Fruit fly (Drosophila melanogaster) whole organism, embryonic: Measurements from ENCODE around the gene RabX6.

Source experiments
- CG11456 ChIP-seq: fragments of 200-800 bp; sonication (Bioruptor generic); IDR thresholded peaks from 3 replicates; pipeline ENCODE4 v1.3.6; 2022; ENCODE audit warnings: missing biosample characterization, missing genetic modification characterization
- CG12744 ChIP-seq: fragments of 200-800 bp; sonication (Bioruptor generic); optimal IDR thresholded peaks from 2 replicates; lab custom pipeline; 2016; ENCODE audit warnings: missing biosample characterization, missing genetic modification characterization
- CG13424 ChIP-seq: fragments of 200-800 bp; sonication (Bioruptor generic); optimal IDR thresholded peaks from 2 replicates; lab custom pipeline; 2019; ENCODE audit warnings: missing biosample characterization, mild to moderate bottlenecking, missing genetic modification characterization, moderate library complexity
- CG1647 ChIP-seq: fragments of 200-800 bp; sonication (Bioruptor generic); optimal IDR thresholded peaks from 3 replicates; lab custom pipeline; 2016; ENCODE audit warnings: missing biosample characterization, missing genetic modification characterization
- CG1792 ChIP-seq: fragments of 200-800 bp; sonication (Bioruptor generic); optimal IDR thresholded peaks from 2 replicates; lab custom pipeline; 2016; ENCODE audit warnings: missing biosample characterization, missing genetic modification characterization
- CG2678 ChIP-seq: fragments of 200-800 bp; sonication (Bioruptor generic); optimal IDR thresholded peaks from 3 replicates; lab custom pipeline; 2019; ENCODE audit warnings: missing biosample characterization, mild to moderate bottlenecking, missing genetic modification characterization, moderate library complexity
- CG30431 ChIP-seq: fragments of 200-800 bp; sonication (Bioruptor generic); optimal IDR thresholded peaks from 2 replicates; lab custom pipeline; 2017; ENCODE audit warnings: missing biosample characterization, missing genetic modification characterization
- CG32532 ChIP-seq: fragments of 200-800 bp; sonication (Bioruptor generic); IDR thresholded peaks from 2 replicates; pipeline ENCODE4 v1.3.6; 2022; ENCODE audit warnings: missing biosample characterization, missing genetic modification characterization
- CG3407 ChIP-seq: fragments of 200-800 bp; sonication (Bioruptor generic); optimal IDR thresholded peaks from 2 replicates; lab custom pipeline; 2018; ENCODE audit warnings: missing biosample characterization, mild to moderate bottlenecking, missing genetic modification characterization
- CG5245 ChIP-seq: fragments of 200-800 bp; sonication (Bioruptor generic); optimal IDR thresholded peaks from 3 replicates; lab custom pipeline; 2016; ENCODE audit warnings: missing biosample characterization, missing genetic modification characterization
- CG6272 ChIP-seq: fragments of 200-800 bp; sonication (Bioruptor generic); IDR thresholded peaks from 2 replicates; pipeline ENCODE4 v1.3.6; 2022; ENCODE audit warnings: missing biosample characterization, missing genetic modification characterization
- CG7372 ChIP-seq: fragments of 200-800 bp; sonication (Bioruptor generic); IDR thresholded peaks from 2 replicates; pipeline ENCODE4 v1.3.6; 2022; ENCODE audit warnings: missing biosample characterization, missing genetic modification characterization
- CG7786 ChIP-seq: fragments of 200-800 bp; sonication (Bioruptor generic); optimal IDR thresholded peaks from 2 replicates; lab custom pipeline; 2016; ENCODE audit warnings: missing biosample characterization, missing genetic modification characterization
- CG7839 ChIP-seq: fragments of 200-800 bp; sonication (Bioruptor generic); optimal IDR thresholded peaks from 3 replicates; lab custom pipeline; 2018; ENCODE audit warnings: missing biosample characterization, mild to moderate bottlenecking, missing genetic modification characterization, moderate library complexity
- CG8359 ChIP-seq: fragments of 200-800 bp; sonication (Bioruptor generic); optimal IDR thresholded peaks from 2 replicates; lab custom pipeline; 2017; ENCODE audit warnings: missing biosample characterization, mild to moderate bottlenecking, missing genetic modification characterization, borderline replicate concordance
- CG8924 ChIP-seq: fragments of 200-800 bp; optimal IDR thresholded peaks from 3 replicates; lab custom pipeline; 2019; ENCODE audit warnings: missing biosample characterization, mild to moderate bottlenecking, missing genetic modification characterization, moderate library complexity
- CHES-1-like ChIP-seq: fragments of 200-800 bp; sonication (Bioruptor generic); optimal IDR thresholded peaks from 2 replicates; lab custom pipeline; 2016; ENCODE audit warnings: missing biosample characterization, missing genetic modification characterization
- CTCF ChIP-seq: fragments of 200-800 bp; sonication (Bioruptor generic); optimal IDR thresholded peaks from 2 replicates; lab custom pipeline; 2017; ENCODE audit warnings: missing biosample characterization, mild to moderate bottlenecking, missing genetic modification characterization, moderate library complexity
- Dip2 ChIP-seq: fragments of 200-800 bp; sonication (Bioruptor generic); IDR thresholded peaks from 2 replicates; pipeline ENCODE4 v1.3.6; 2022; ENCODE audit warnings: missing biosample characterization, missing genetic modification characterization
- Dp ChIP-seq: fragments of 200-800 bp; sonication (Bioruptor generic); optimal IDR thresholded peaks from 2 replicates; lab custom pipeline; 2018; ENCODE audit warnings: missing biosample characterization, mild to moderate bottlenecking, missing genetic modification characterization, moderate library complexity
- E2f2 ChIP-seq: fragments of 200-800 bp; sonication (Bioruptor generic); IDR thresholded peaks from 2 replicates; pipeline ENCODE4 v1.3.6; 2022; ENCODE audit warnings: missing biosample characterization, missing genetic modification characterization
- Eip74EF ChIP-seq, 2 experiments: fragments of 200-800 bp in 1 of 2; fragments of >200 bp in 1 of 2; sonication (Bioruptor generic) in 1 of 2; optimal IDR thresholded peaks; 2 replicates each; lab custom pipeline; 2017 to 2019; ENCODE audit warnings: missing biosample characterization in 2 of 2, missing genetic modification characterization in 2 of 2, mild to moderate bottlenecking in 1 of 2, moderate library complexity in 1 of 2
- Elba2 ChIP-seq: fragments of 200-800 bp; sonication (Bioruptor generic); optimal IDR thresholded peaks from 3 replicates; lab custom pipeline; 2016; ENCODE audit warnings: missing biosample characterization, missing genetic modification characterization
- Ets65A ChIP-seq: fragments of 200-800 bp; sonication (Bioruptor generic); peaks from one replicate; lab custom pipeline; 2016; ENCODE audit warnings: missing biosample characterization, missing genetic modification characterization
- Gsc ChIP-seq: fragments of 200-800 bp; sonication (Bioruptor generic); IDR thresholded peaks from 2 replicates; pipeline ENCODE4 v1.3.6; 2022; ENCODE audit warnings: missing biosample characterization, missing genetic modification characterization
- H15 ChIP-seq: fragments of 200-800 bp; sonication (Bioruptor generic); IDR thresholded peaks from 3 replicates; pipeline ENCODE4 v1.3.6; 2022; ENCODE audit warnings: missing biosample characterization, missing genetic modification characterization
- Hey ChIP-seq: fragments of 200-800 bp; sonication (Bioruptor generic); optimal IDR thresholded peaks from 3 replicates; lab custom pipeline; 2018; ENCODE audit warnings: missing biosample characterization, mild to moderate bottlenecking, missing genetic modification characterization
- MTF-1 ChIP-seq: fragments of 200-800 bp; sonication (Bioruptor generic); optimal IDR thresholded peaks from 2 replicates; lab custom pipeline; 2018; ENCODE audit warnings: missing biosample characterization, mild to moderate bottlenecking, missing genetic modification characterization, borderline replicate concordance
- Myb ChIP-seq: fragments of 200-800 bp; sonication (Bioruptor generic); optimal IDR thresholded peaks from 2 replicates; lab custom pipeline; 2016; ENCODE audit warnings: missing biosample characterization, missing genetic modification characterization
- Oaz ChIP-seq: fragments of 200-800 bp; sonication (Bioruptor generic); IDR thresholded peaks from 2 replicates; pipeline ENCODE4 v1.3.6; 2022; ENCODE audit warnings: missing biosample characterization, missing genetic modification characterization
- Sry-β ChIP-seq: fragments of 200-800 bp; sonication (Bioruptor generic); optimal IDR thresholded peaks from 2 replicates; lab custom pipeline; 2018; ENCODE audit warnings: missing biosample characterization, mild to moderate bottlenecking, missing genetic modification characterization, moderate library complexity
- Stat92E ChIP-seq, 3 experiments: fragments of >200 bp in 2 of 3; fragments of 200-800 bp in 1 of 3; sonication (Bioruptor generic) in 1 of 3; optimal IDR thresholded peaks; 2 replicates each; lab custom pipeline; 2017 to 2019; ENCODE audit warnings: missing biosample characterization in 3 of 3, missing genetic modification characterization in 3 of 3, mild to moderate bottlenecking in 1 of 3, moderate library complexity in 1 of 3
- Tbp ChIP-seq: fragments of >200 bp; optimal IDR thresholded peaks from 2 replicates; lab custom pipeline; 2018; ENCODE audit warnings: missing biosample characterization, missing genetic modification characterization
- Trl ChIP-seq, 3 experiments: fragments of >200 bp in 2 of 3; fragments of 200-800 bp in 1 of 3; sonication (Bioruptor generic) in 1 of 3; optimal IDR thresholded peaks; 2 replicates in 1 of 3; 3 replicates in 2 of 3; lab custom pipeline; 2016 to 2017; ENCODE audit warnings: missing biosample characterization in 1 of 3, missing genetic modification characterization in 1 of 3
- Xrp1 ChIP-seq: fragments of 200-800 bp; sonication (Bioruptor generic); IDR thresholded peaks from 2 replicates; pipeline ENCODE4 v1.3.6; 2022; ENCODE audit warnings: missing biosample characterization, missing genetic modification characterization
- bcd ChIP-seq: fragments of 200-800 bp; sonication (Bioruptor generic); optimal IDR thresholded peaks from 2 replicates; lab custom pipeline; 2017; ENCODE audit warnings: missing biosample characterization, mild to moderate bottlenecking, missing genetic modification characterization
- cg ChIP-seq: fragments of 200-800 bp; sonication (Bioruptor generic); optimal IDR thresholded peaks from 3 replicates; lab custom pipeline; 2019; ENCODE audit warnings: missing biosample characterization, mild to moderate bottlenecking, missing genetic modification characterization, moderate library complexity
- dm ChIP-seq: fragments of 200-800 bp; sonication (Bioruptor generic); optimal IDR thresholded peaks from 3 replicates; lab custom pipeline; 2016; ENCODE audit warnings: missing biosample characterization, missing genetic modification characterization
- ind ChIP-seq: fragments of 200-800 bp; sonication (Bioruptor generic); optimal IDR thresholded peaks from 3 replicates; lab custom pipeline; 2016; ENCODE audit warnings: missing biosample characterization, missing genetic modification characterization
- lmd ChIP-seq: fragments of 200-800 bp; sonication (Bioruptor generic); IDR thresholded peaks from 2 replicates; pipeline ENCODE4 v1.3.6; 2022; ENCODE audit warnings: missing biosample characterization, missing genetic modification characterization
- oc ChIP-seq: fragments of 200-800 bp; sonication (Bioruptor generic); optimal IDR thresholded peaks from 2 replicates; lab custom pipeline; 2018; ENCODE audit warnings: missing biosample characterization, mild to moderate bottlenecking, missing genetic modification characterization, moderate library complexity
- phol ChIP-seq: fragments of 200-800 bp; sonication (Bioruptor generic); optimal IDR thresholded peaks from 3 replicates; lab custom pipeline; 2018; ENCODE audit warnings: missing biosample characterization, mild to moderate bottlenecking, missing genetic modification characterization, moderate library complexity
- pros ChIP-seq: fragments of 200-800 bp; sonication (Bioruptor generic); optimal IDR thresholded peaks from 3 replicates; lab custom pipeline; 2019; ENCODE audit warnings: missing biosample characterization, mild to moderate bottlenecking, missing genetic modification characterization, moderate library complexity
- sim ChIP-seq: fragments of 200-800 bp; sonication (Bioruptor generic); IDR thresholded peaks from 2 replicates; pipeline ENCODE4 v1.3.6; 2022; ENCODE audit warnings: missing biosample characterization, missing genetic modification characterization
- sisA ChIP-seq: fragments of 200-800 bp; sonication (Bioruptor generic); IDR thresholded peaks from 2 replicates; pipeline ENCODE4 v1.3.6; 2022; ENCODE audit warnings: missing biosample characterization, missing genetic modification characterization
- slbo ChIP-seq: fragments of 200-800 bp; sonication (Bioruptor generic); IDR thresholded peaks from 2 replicates; pipeline ENCODE4 v1.3.6; 2022; ENCODE audit warnings: missing biosample characterization, missing genetic modification characterization
- slp2 ChIP-seq: fragments of 200-800 bp; sonication (Bioruptor generic); optimal IDR thresholded peaks from 2 replicates; lab custom pipeline; 2016; ENCODE audit warnings: missing biosample characterization, missing genetic modification characterization
- ssp ChIP-seq: fragments of 200-800 bp; sonication (Bioruptor generic); IDR thresholded peaks from 2 replicates; pipeline ENCODE4 v1.3.6; 2022; ENCODE audit warnings: missing biosample characterization, missing genetic modification characterization
- stc ChIP-seq: fragments of 200-800 bp; sonication (Bioruptor generic); IDR thresholded peaks from 2 replicates; pipeline ENCODE4 v1.3.6; 2022; ENCODE audit warnings: missing biosample characterization, missing genetic modification characterization
- yki ChIP-seq: fragments of >200 bp; optimal IDR thresholded peaks from 3 replicates; lab custom pipeline; 2018
- zfh2 ChIP-seq: fragments of 200-800 bp; sonication (Bioruptor generic); optimal IDR thresholded peaks from 2 replicates; lab custom pipeline; 2016; ENCODE audit warnings: missing biosample characterization, missing genetic modification characterization

The RabX6 gene

dm6 chr3L:700160-700917 is 10.0 kb downstream of the RabX6 start (continued):
- TF ChIP-seq bcd (GFP tag; lab: Kevin White, UChicago): peak; percentile 35
- no peak for TF ChIP-seq Hey (tag; lab: Kevin White, UChicago)
- TF ChIP-seq CG8359 (GFP tag; lab: Kevin White, UChicago): peak; percentile 28
- peak; percentile 31; the same call in 1 of the 2 replicates for TF ChIP-seq E2f2 (GFP tag; lab: Robert Waterston, UW)
- TF ChIP-seq CG30431: no peak
- TF ChIP-seq Ets65A: no peak
- peak; percentile 56; the same call in 2 of the 3 replicates for TF ChIP-seq H15 (GFP tag; lab: Robert Waterston, UW)
- no peak for TF ChIP-seq ssp (GFP tag; lab: Robert Waterston, UW)
- TF ChIP-seq CG11456 (GFP tag; lab: Robert Waterston, UW): no peak
- TF ChIP-seq CG6272: no peak
- peak; percentile 66 for TF ChIP-seq phol
- no peak for TF ChIP-seq Gsc (GFP tag; lab: Robert Waterston, UW)
- no peak for TF ChIP-seq Tbp (GFP tag; lab: Kevin White, UChicago)
- no peak for TF ChIP-seq CG5245 (GFP tag; lab: Kevin White, UChicago)
- no peak for TF ChIP-seq sim (GFP tag; lab: Robert Waterston, UW)
- TF ChIP-seq CTCF (GFP tag; lab: Kevin White, UChicago): peak; percentile 11
- no peak for TF ChIP-seq Dip2 (GFP tag; lab: Robert Waterston, UW)
- peak; percentile 84 for TF ChIP-seq CG2678
- TF ChIP-seq slbo (GFP tag; lab: Robert Waterston, UW): peak; percentile 47
- peak; percentile 69 for TF ChIP-seq Xrp1 (GFP tag; lab: Robert Waterston, UW)
- TF ChIP-seq Trl (optimal IDR thresholded peaks at IDR 0.05; lab: Kevin White, UChicago): no peak
- TF ChIP-seq Trl (GFP tag; optimal IDR thresholded peaks at IDR 0.05; lab: Kevin White, UChicago): peak; percentile 45
- peak; percentile 29; the same call in 1 of the 2 replicates for TF ChIP-seq sisA
- peak; percentile 21 for TF ChIP-seq ind (GFP tag; lab: Kevin White, UChicago)
- TF ChIP-seq Myb: no peak
- no peak for TF ChIP-seq Stat92E (GFP tag; optimal IDR thresholded peaks at IDR 0.05; lab: Kevin White, UChicago)
- TF ChIP-seq CG12744 (GFP tag; lab: Kevin White, UChicago): peak; percentile 9
- TF ChIP-seq Sry-β (GFP tag; lab: Kevin White, UChicago): no peak
- no peak for TF ChIP-seq cg (GFP tag; lab: Kevin White, UChicago)
- no peak for TF ChIP-seq dm (GFP tag; lab: Kevin White, UChicago)
- no peak for TF ChIP-seq oc (tag; lab: Kevin White, UChicago)
- no peak for TF ChIP-seq CG3407 (GFP tag; lab: Kevin White, UChicago)
- no peak for TF ChIP-seq slp2 (GFP tag; lab: Kevin White, UChicago)
- no peak for TF ChIP-seq CG7372 (GFP tag; lab: Robert Waterston, UW)
- TF ChIP-seq MTF-1 (GFP tag; lab: Kevin White, UChicago): peak; percentile 40
- TF ChIP-seq Elba2 (GFP tag; lab: Kevin White, UChicago): no peak
- peak; percentile 69 for TF ChIP-seq CG8924 (tag; lab: Kevin White, UChicago)
- no peak for TF ChIP-seq Dp (GFP tag; lab: Kevin White, UChicago)
- TF ChIP-seq yki: no peak
- peak; percentile 48; the same call in 1 of the 2 replicates for TF ChIP-seq stc (GFP tag; lab: Robert Waterston, UW)
- no peak for TF ChIP-seq zfh2
- TF ChIP-seq CG1792 (GFP tag; lab: Kevin White, UChicago): no peak
- TF ChIP-seq lmd (GFP tag; lab: Robert Waterston, UW): peak; percentile 40; the same call in 1 of the 2 replicates
- TF ChIP-seq pros (GFP tag; lab: Kevin White, UChicago): no peak
- TF ChIP-seq CG7786 (GFP tag; lab: Kevin White, UChicago): no peak
- no peak for TF ChIP-seq Oaz (GFP tag; lab: Robert Waterston, UW)
- no peak for TF ChIP-seq Eip74EF (GFP tag; optimal IDR thresholded peaks at IDR 0.05; lab: Kevin White, UChicago)
- TF ChIP-seq CHES-1-like: peak; percentile 42
- TF ChIP-seq CG13424 (tag; lab: Kevin White, UChicago): peak; percentile 75
- TF ChIP-seq CG1647 (GFP tag; lab: Kevin White, UChicago): no peak
- TF ChIP-seq CG32532 (GFP tag; lab: Robert Waterston, UW): peak; percentile 62; the same call in 1 of the 2 replicates
- TF ChIP-seq CG7839 (tag; lab: Kevin White, UChicago): peak; percentile 65
